Worm (Caenorhabditis elegans) whole organism, late embryonic: ENCODE data around the gene unc-82.

Experiments
- C08G9.2 ChIP-seq: sonication (generic microtip); optimal IDR thresholded peaks from 2 replicates; lab custom pipeline; 2016; ENCODE audit warnings: mild to moderate bottlenecking, missing genetic modification characterization, moderate library complexity, missing compliant biosample characterization
- F13H6.1 ChIP-seq: sonication (generic microtip); optimal IDR thresholded peaks from 2 replicates; lab custom pipeline; 2016; ENCODE audit warnings: missing genetic modification characterization, missing compliant biosample characterization
- T23F11.4 ChIP-seq: fragments of 200-800 bp; sonication (Bioruptor generic); optimal IDR thresholded peaks from 2 replicates; lab custom pipeline; 2018; ENCODE audit warnings: mild to moderate bottlenecking, missing genetic modification characterization, missing compliant biosample characterization
- ama-1 ChIP-seq: fragments of 150-350 bp; optimal IDR thresholded peaks from 2 replicates; lab custom pipeline; 2014
- ceh-31 ChIP-seq: sonication (generic microtip); optimal IDR thresholded peaks from 2 replicates; lab custom pipeline; 2016; ENCODE audit warnings: missing genetic modification characterization, missing compliant biosample characterization
- fkh-10 ChIP-seq: fragments of 150-350 bp; optimal IDR thresholded peaks from 2 replicates; lab custom pipeline; 2014; ENCODE audit warnings: missing biosample characterization, missing genetic modification reagents, missing genetic modification characterization
- lin-11 ChIP-seq: fragments of 200-800 bp; sonication (Bioruptor generic); optimal IDR thresholded peaks from 2 replicates; lab custom pipeline; 2018; ENCODE audit warnings: mild to moderate bottlenecking, missing genetic modification characterization, missing compliant biosample characterization
- pag-3 ChIP-seq: sonication (generic microtip); optimal IDR thresholded peaks from 2 replicates; lab custom pipeline; 2016; ENCODE audit warnings: missing compliant biosample characterization, missing genetic modification characterization, borderline replicate concordance
- pqm-1 ChIP-seq: sonication (generic microtip); optimal IDR thresholded peaks from 2 replicates; lab custom pipeline; 2016; ENCODE audit warnings: missing genetic modification characterization, missing compliant biosample characterization
- unc-55 ChIP-seq: sonication (generic microtip); optimal IDR thresholded peaks from 2 replicates; lab custom pipeline; 2017; ENCODE audit warnings: missing biosample characterization, missing genetic modification reagents, missing genetic modification characterization

- TF ChIP-seq pqm-1 (tag; lab: Kevin White, UChicago): no peak
- no peak for TF ChIP-seq ama-1 (lab: Kevin White, UChicago)
- TF ChIP-seq F13H6.1 (tag; lab: Kevin White, UChicago): no peak
- no peak for TF ChIP-seq fkh-10 (GFP tag; lab: Kevin White, UChicago)
- TF ChIP-seq lin-11: no peak
- TF ChIP-seq pag-3 (tag; lab: Kevin White, UChicago): no peak
- TF ChIP-seq T23F11.4 (GFP tag; lab: Kevin White, UChicago): no peak
- no peak for TF ChIP-seq unc-55 (GFP tag; lab: Kevin White, UChicago)
- no peak for TF ChIP-seq C08G9.2
- TF ChIP-seq ceh-31 (tag; lab: Kevin White, UChicago): no peak
Observed at ce11 chrIV:7447556-7447955, 23.3 kb downstream of the unc-82 start, which contains the start of gene B0496.2.
